Worm (Caenorhabditis elegans): Measurements from ENCODE around the gene mpst-4.

Gene mpst-4

ce11 chrII:4815356-4815755, 47.9 kb downstream of the mpst-4 start:
- TF ChIP-seq efl-1 (optimal IDR thresholded peaks at IDR 0.05) (no peak), efl-1 (GFP tag; optimal IDR thresholded peaks at IDR 0.05 in 1 of 2) (peak in 1 of 2 experiments; percentile 29), egl-13 (tag; optimal IDR thresholded peaks at IDR 0.05) (no peak), aly-2 (tag; optimal IDR thresholded peaks at IDR 0.05) (no peak), grh-1 (GFP tag; IDR thresholded peaks at IDR 0.05) (no peak), Y116A8C.19 (tag; optimal IDR thresholded peaks at IDR 0.05; ENCODE audit: borderline replicate concordance) (no peak), unc-62 (GFP tag; optimal IDR thresholded peaks at IDR 0.05) (no peak)

Measured in whole organism, L1 larva.